Worm (Caenorhabditis elegans) whole organism, young adult: ENCODE results near the gene C31E10.5.

Experiments
- B0019.2 ChIP-seq: fragments of 200-800 bp; sonication (Bioruptor generic); conservative IDR thresholded peaks from 2 replicates; pipeline ENCODE4 v1.3.6; 2022; ENCODE audit warnings: missing genetic modification reagents, missing genetic modification characterization, missing compliant biosample characterization
- C06A6.2 ChIP-seq: fragments of 200-800 bp; sonication (Bioruptor generic); conservative IDR thresholded peaks from 2 replicates; pipeline ENCODE4 v1.3.6; 2022; ENCODE audit warnings: missing genetic modification characterization, missing compliant biosample characterization
- C17E4.6 ChIP-seq: fragments of 200-800 bp; sonication (Bioruptor generic); IDR thresholded peaks from 2 replicates; pipeline ENCODE4 v1.3.6; 2022; ENCODE audit warnings: missing genetic modification reagents, missing genetic modification characterization, missing compliant biosample characterization
- F23B12.7 ChIP-seq: sonication (generic microtip); optimal IDR thresholded peaks from 2 replicates; lab custom pipeline; 2017; ENCODE audit warnings: missing genetic modification characterization, mild to moderate bottlenecking, missing compliant biosample characterization, antibody characterized with exemption, moderate library complexity; ENCODE audit not compliant: insufficient read depth
- F33H1.4 ChIP-seq: fragments of 200-800 bp; sonication (Bioruptor generic); IDR thresholded peaks from 2 replicates; pipeline ENCODE4 v1.3.6; 2022; ENCODE audit warnings: missing genetic modification reagents, missing genetic modification characterization, missing compliant biosample characterization
- F55B11.4 ChIP-seq: sonication (generic microtip); optimal IDR thresholded peaks from 2 replicates; lab custom pipeline; 2016; ENCODE audit warnings: missing compliant biosample characterization, missing genetic modification characterization, borderline replicate concordance; ENCODE audit not compliant: insufficient read depth
- K12H6.12 ChIP-seq: fragments of 200-800 bp; sonication (Bioruptor generic); optimal IDR thresholded peaks from 2 replicates; lab custom pipeline; 2018; ENCODE audit warnings: mild to moderate bottlenecking, missing genetic modification characterization, missing compliant biosample characterization
- Y53F4B.3 ChIP-seq: fragments of 200-800 bp; sonication (Bioruptor generic); IDR thresholded peaks from 2 replicates; pipeline ENCODE4 v1.3.6; 2022; ENCODE audit warnings: missing genetic modification reagents, missing genetic modification characterization, missing compliant biosample characterization
- aptf-2 ChIP-seq: fragments of 200-800 bp; sonication (Bioruptor generic); conservative IDR thresholded peaks from 2 replicates; pipeline ENCODE4 v1.3.6; 2022; ENCODE audit warnings: missing genetic modification reagents, missing genetic modification characterization, missing compliant biosample characterization
- aptf-3 ChIP-seq: fragments of 200-800 bp; sonication (Bioruptor generic); IDR thresholded peaks from 2 replicates; pipeline ENCODE4 v1.3.6; 2022; ENCODE audit warnings: missing genetic modification characterization, missing compliant biosample characterization
- atf-7 ChIP-seq: sonication (generic microtip); optimal IDR thresholded peaks from 2 replicates; lab custom pipeline; 2017; ENCODE audit warnings: mild to moderate bottlenecking, missing genetic modification characterization, missing compliant biosample characterization
- attf-5 ChIP-seq: fragments of 200-800 bp; sonication (Bioruptor generic); optimal IDR thresholded peaks from 2 replicates; lab custom pipeline; 2018; ENCODE audit warnings: mild to moderate bottlenecking, missing genetic modification characterization, missing compliant biosample characterization
- ceh-100 ChIP-seq: fragments of 200-800 bp; sonication (Bioruptor generic); IDR thresholded peaks from 2 replicates; pipeline ENCODE4 v1.3.6; 2022; ENCODE audit warnings: missing genetic modification reagents, missing genetic modification characterization, missing compliant biosample characterization
- ceh-40 ChIP-seq: fragments of 200-800 bp; sonication (Bioruptor generic); IDR thresholded peaks from 2 replicates; pipeline ENCODE4 v1.3.6; 2022; ENCODE audit warnings: missing genetic modification characterization, missing compliant biosample characterization
- ceh-79 ChIP-seq: sonication (generic microtip); optimal IDR thresholded peaks from 2 replicates; lab custom pipeline; 2017; ENCODE audit warnings: mild to moderate bottlenecking, missing genetic modification characterization, missing compliant biosample characterization
- ceh-91 ChIP-seq: fragments of 200-800 bp; sonication (Bioruptor generic); IDR thresholded peaks from 2 replicates; pipeline ENCODE4 v1.3.6; 2022; ENCODE audit warnings: missing genetic modification reagents, missing genetic modification characterization, missing compliant biosample characterization
- chd-7 ChIP-seq: sonication (generic microtip); optimal IDR thresholded peaks from 2 replicates; lab custom pipeline; 2016; ENCODE audit warnings: mild to moderate bottlenecking, missing genetic modification characterization, moderate library complexity, missing compliant biosample characterization
- ets-4 ChIP-seq: fragments of 200-800 bp; sonication (Bioruptor generic); optimal IDR thresholded peaks from 2 replicates; lab custom pipeline; 2018; ENCODE audit warnings: mild to moderate bottlenecking, missing genetic modification characterization, missing compliant biosample characterization
- hmg-1.2 ChIP-seq: fragments of 200-800 bp; sonication (Bioruptor generic); IDR thresholded peaks from 2 replicates; pipeline ENCODE4 v1.3.6; 2022; ENCODE audit warnings: missing genetic modification reagents, missing genetic modification characterization, missing compliant biosample characterization
- hsf-1 ChIP-seq: fragments of 200-800 bp; sonication (Bioruptor generic); IDR thresholded peaks from 2 replicates; pipeline ENCODE4 v1.3.6; 2022; ENCODE audit warnings: missing genetic modification reagents, missing genetic modification characterization, missing compliant biosample characterization
- let-607 ChIP-seq, 2 experiments: fragments of 200-800 bp in 1 of 2; sonication (Bioruptor generic) in 1 of 2; sonication (generic microtip) in 1 of 2; optimal IDR thresholded peaks; 2 replicates each; lab custom pipeline; 2016 to 2018; ENCODE audit warnings: mild to moderate bottlenecking in 2 of 2, missing compliant biosample characterization in 2 of 2, missing genetic modification characterization in 2 of 2, moderate library complexity in 2 of 2, missing genotype in 1 of 2
- lin-26 ChIP-seq: fragments of 200-800 bp; sonication (Bioruptor generic); IDR thresholded peaks from 2 replicates; pipeline ENCODE4 v1.3.6; 2022; ENCODE audit warnings: missing genetic modification reagents, missing genetic modification characterization, missing compliant biosample characterization
- lin-35 ChIP-seq, 3 experiments: fragments of 150-350 bp in 2 of 3; sonication (generic microtip) in 1 of 3; optimal IDR thresholded peaks; 2 replicates each; lab custom pipeline; 2014 to 2018; ENCODE audit warnings: missing biosample characterization in 3 of 3, missing genetic modification characterization in 3 of 3, missing genetic modification reagents in 3 of 3
- madf-3 ChIP-seq: fragments of 200-800 bp; sonication (Bioruptor generic); IDR thresholded peaks from 2 replicates; pipeline ENCODE4 v1.3.6; 2022; ENCODE audit warnings: missing genetic modification reagents, missing genetic modification characterization, missing compliant biosample characterization
- mxl-1 ChIP-seq: sonication (generic microtip); optimal IDR thresholded peaks from 2 replicates; lab custom pipeline; 2016; ENCODE audit warnings: missing genetic modification characterization, missing compliant biosample characterization
- nfya-2 ChIP-seq: fragments of 200-800 bp; sonication (Bioruptor generic); IDR thresholded peaks from 2 replicates; pipeline ENCODE4 v1.3.6; 2022; ENCODE audit warnings: missing genetic modification reagents, missing genetic modification characterization, missing compliant biosample characterization
- nhr-179 ChIP-seq: sonication (generic microtip); optimal IDR thresholded peaks from 2 replicates; lab custom pipeline; 2016; ENCODE audit warnings: mild to moderate bottlenecking, missing genetic modification characterization, missing compliant biosample characterization
- sea-2 ChIP-seq: fragments of 200-800 bp; sonication (Bioruptor generic); IDR thresholded peaks from 2 replicates; pipeline ENCODE4 v1.3.6; 2022; ENCODE audit warnings: missing genetic modification characterization, missing compliant biosample characterization
- snpc-1.1 ChIP-seq: sonication (generic microtip); optimal IDR thresholded peaks from 2 replicates; lab custom pipeline; 2017; ENCODE audit warnings: missing genetic modification characterization, mild to moderate bottlenecking, missing compliant biosample characterization, antibody characterized with exemption, moderate library complexity, missing genotype, missing genetic modification reagents; ENCODE audit not compliant: insufficient read depth
- snpc-4 ChIP-seq, 5 experiments: fragments of 150-350 bp in 1 of 5; sonication (generic microtip) in 4 of 5; optimal IDR thresholded peaks; 2 replicates each; lab custom pipeline; 2014 to 2018; ENCODE audit warnings: missing genetic modification characterization in 5 of 5, missing biosample characterization in 3 of 5, antibody characterized with exemption in 2 of 5, mild to moderate bottlenecking in 2 of 5, missing compliant biosample characterization in 2 of 5, missing genotype in 2 of 5, moderate library complexity in 2 of 5, missing genetic modification reagents in 1 of 5
- sptf-2 ChIP-seq: fragments of 200-800 bp; sonication (Bioruptor generic); optimal IDR thresholded peaks from 2 replicates; lab custom pipeline; 2018; ENCODE audit warnings: mild to moderate bottlenecking, missing genetic modification characterization, missing compliant biosample characterization
- tlf-1 ChIP-seq: fragments of 200-800 bp; sonication (Bioruptor generic); optimal IDR thresholded peaks from 2 replicates; lab custom pipeline; 2018; ENCODE audit warnings: mild to moderate bottlenecking, missing genetic modification characterization, missing compliant biosample characterization
- ztf-28 ChIP-seq: fragments of 200-800 bp; sonication (Bioruptor generic); IDR thresholded peaks from 2 replicates; pipeline ENCODE4 v1.3.6; 2022; ENCODE audit warnings: missing genetic modification reagents, missing genetic modification characterization, missing compliant biosample characterization

The C31E10.5 gene

ce11 chrX:14015808-14016207 lies 20.2 kb upstream of the C31E10.5 start (continued):
- TF ChIP-seq let-607 (tag; optimal IDR thresholded peaks at IDR 0.05; lab: Kevin White, UChicago) (peak; percentile 51 to 74), hmg-1.2 (GFP tag; lab: Robert Waterston, UW) (peak; percentile 87), hsf-1 (GFP tag; lab: Robert Waterston, UW) (peak; percentile 60; the same call in 1 of the 2 replicates), ceh-40 (GFP tag; lab: Robert Waterston, UW) (0 out of 2 replicates have a peak, but pooled peaks have one; percentile 75), Y53F4B.3 (no peak), lin-35 (GFP tag; optimal IDR thresholded peaks at IDR 0.05; lab: Kevin White, UChicago) (peak in 1 of 3 experiments; percentile 74), chd-7 (tag; lab: Kevin White, UChicago) (peak; percentile 87), mxl-1 (tag; lab: Kevin White, UChicago) (peak; percentile 79), ztf-28 (peak; percentile 38; the same call in 1 of the 2 replicates)

DNA sequence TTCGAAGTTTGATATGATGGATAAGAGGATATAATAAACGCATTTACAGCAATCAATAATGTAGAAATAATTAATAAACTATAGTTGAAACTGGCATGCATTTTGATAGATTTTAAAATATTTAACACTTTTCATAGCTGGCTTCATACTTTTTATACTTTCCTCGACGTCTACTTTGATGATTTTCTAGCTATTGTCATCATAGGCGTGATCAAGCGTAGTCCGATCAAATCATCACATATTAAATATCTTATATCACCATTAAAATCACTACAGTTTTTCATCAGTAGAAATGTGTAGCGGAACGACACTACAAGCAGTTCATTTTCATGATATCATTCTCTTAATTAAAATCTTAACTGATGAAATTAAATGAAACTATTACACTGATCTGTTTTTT lies 19.7 kb upstream of the C31E10.5 start, which contains the start of gene C04C11.25:
Gene C04C11.25 (minus strand): TSS at position 101 of the 400 bp plus-strand sequence.
- TF ChIP-seq sptf-2 (GFP tag; lab: Kevin White, UChicago) (no peak), snpc-1.1 (tag; lab: Kevin White, UChicago) (no peak), lin-26 (GFP tag; lab: Robert Waterston, UW) (no peak), ceh-91 (GFP tag; lab: Robert Waterston, UW) (no peak), snpc-4 (GFP tag; optimal IDR thresholded peaks at IDR 0.05; lab: Kevin White, UChicago) (no peak), snpc-4 (tag; optimal IDR thresholded peaks at IDR 0.05; lab: Kevin White, UChicago) (no peak), nfya-2 (GFP tag; lab: Robert Waterston, UW) (no peak), B0019.2 (no peak), mxl-1 (tag; lab: Kevin White, UChicago) (no peak), F55B11.4 (tag; lab: Kevin White, UChicago) (no peak), hsf-1 (GFP tag; lab: Robert Waterston, UW) (no peak), attf-5 (GFP tag; lab: Kevin White, UChicago) (no peak), madf-3 (GFP tag; lab: Robert Waterston, UW) (no peak)

DNA sequence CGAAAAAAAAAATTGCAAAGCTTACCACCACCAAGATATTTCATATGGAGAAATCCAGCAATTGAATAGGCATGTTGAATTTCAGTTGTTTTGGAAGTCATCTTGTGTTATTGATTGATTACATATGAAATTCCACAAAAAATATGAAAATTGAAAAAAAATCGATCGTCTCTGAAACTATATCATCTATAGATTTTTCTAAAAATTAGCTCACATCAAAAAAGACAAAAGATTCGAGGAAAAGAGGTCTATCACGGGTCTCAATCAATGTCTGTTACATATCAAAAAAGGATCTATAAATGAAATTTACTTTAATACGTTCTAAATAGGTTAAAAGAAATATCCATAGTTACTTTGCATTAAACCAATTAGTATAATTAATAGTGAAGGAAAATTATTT lies 16.8 kb upstream of the C31E10.5 start, which contains the start of gene tbc-19:
Gene tbc-19 (minus strand): TSS at position 101 of the 400 bp plus-strand sequence.
- TF ChIP-seq snpc-4 (GFP tag; optimal IDR thresholded peaks at IDR 0.05; lab: Kevin White, UChicago) (no peak), snpc-4 (tag; optimal IDR thresholded peaks at IDR 0.05; lab: Kevin White, UChicago) (no peak), atf-7 (tag; lab: Kevin White, UChicago) (no peak), sea-2 (no peak), ztf-28 (no peak), lin-35 (GFP tag; optimal IDR thresholded peaks at IDR 0.05; lab: Kevin White, UChicago) (no peak), madf-3 (GFP tag; lab: Robert Waterston, UW) (no peak), ets-4 (no peak), C17E4.6 (GFP tag; lab: Robert Waterston, UW) (no peak), C06A6.2 (no peak), F33H1.4 (GFP tag; lab: Robert Waterston, UW) (no peak), F23B12.7 (tag; lab: Kevin White, UChicago) (no peak), K12H6.12 (tag; lab: Kevin White, UChicago) (no peak), tlf-1 (GFP tag; lab: Kevin White, UChicago) (no peak), aptf-2 (GFP tag; lab: Robert Waterston, UW) (no peak), ceh-100 (GFP tag; lab: Robert Waterston, UW) (no peak), aptf-3 (no peak), nhr-179 (tag; lab: Kevin White, UChicago) (no peak), ceh-79 (tag; lab: Kevin White, UChicago) (no peak)
